Worm (Caenorhabditis elegans) whole organism, L4 larva: ENCODE results near the gene D2023.4.
A peak's percentile ranks its signal among the peaks of the same experiment; 100 is the strongest.

Experiments
- F10B5.3 ChIP-seq: sonication (generic microtip); optimal IDR thresholded peaks from 2 replicates; lab custom pipeline; 2016; ENCODE audit warnings: mild to moderate bottlenecking, missing genetic modification characterization, missing compliant biosample characterization
- F26F4.8 ChIP-seq: fragments of 200-800 bp; sonication (Bioruptor generic); conservative IDR thresholded peaks from 2 replicates; pipeline ENCODE4 v1.3.6; 2022; ENCODE audit warnings: missing genetic modification characterization, missing compliant biosample characterization
- F44E2.7 ChIP-seq: fragments of 200-800 bp; sonication (Bioruptor generic); IDR thresholded peaks from 2 replicates; pipeline ENCODE4 v2.1.2; 2022; ENCODE audit warnings: missing genetic modification characterization, missing compliant biosample characterization
- R02D3.7 ChIP-seq: fragments of 150-350 bp; sonication (generic microtip); optimal IDR thresholded peaks from 3 replicates; lab custom pipeline; 2014; ENCODE audit warnings: missing biosample characterization, missing genetic modification characterization
- Y48G9A.11 ChIP-seq: fragments of 200-800 bp; sonication (Bioruptor generic); IDR thresholded peaks from 2 replicates; pipeline ENCODE4 v1.3.6; 2022; ENCODE audit warnings: missing genetic modification reagents, missing genetic modification characterization, missing compliant biosample characterization
- Y5F2A.4 ChIP-seq: fragments of 200-800 bp; sonication (Bioruptor generic); optimal IDR thresholded peaks from 2 replicates; lab custom pipeline; 2018; ENCODE audit warnings: mild to moderate bottlenecking, missing genetic modification characterization, missing compliant biosample characterization
- ZK546.5 ChIP-seq, 2 experiments: sonication (generic microtip); optimal IDR thresholded peaks; 2 replicates each; lab custom pipeline; 2017; ENCODE audit warnings: missing biosample characterization in 2 of 2, missing genetic modification characterization in 2 of 2
- aha-1 ChIP-seq: fragments of 150-350 bp; peaks from one replicate; lab custom pipeline; 2014; ENCODE audit warnings: missing biosample characterization, missing genetic modification characterization
- attf-4 ChIP-seq: sonication (generic microtip); optimal IDR thresholded peaks from 3 replicates; lab custom pipeline; 2017; ENCODE audit warnings: missing biosample characterization, missing genetic modification characterization
- ceh-62 ChIP-seq: sonication (generic microtip); optimal IDR thresholded peaks from 2 replicates; lab custom pipeline; 2017; ENCODE audit warnings: missing biosample characterization, missing genetic modification characterization
- ctbp-1 ChIP-seq: fragments of 200-800 bp; sonication (Bioruptor generic); IDR thresholded peaks from 2 replicates; pipeline ENCODE4 v1.3.6; 2022; ENCODE audit warnings: missing genetic modification reagents, missing genetic modification characterization, missing compliant biosample characterization
- daf-16 ChIP-seq, 3 experiments: sonication (generic microtip); optimal IDR thresholded peaks; 2 replicates each; lab custom pipeline; 2016 to 2017; ENCODE audit warnings: missing genetic modification characterization in 3 of 3, missing genetic modification reagents in 3 of 3, mild to moderate bottlenecking in 2 of 3, missing compliant biosample characterization in 2 of 3, missing biosample characterization in 1 of 3, moderate library complexity in 1 of 3
- egl-27 ChIP-seq: sonication (generic microtip); optimal IDR thresholded peaks from 3 replicates; lab custom pipeline; 2017; ENCODE audit warnings: missing biosample characterization, missing genetic modification reagents, missing genetic modification characterization
- egl-43 ChIP-seq: fragments of 200-800 bp; sonication (Bioruptor generic); IDR thresholded peaks from 2 replicates; pipeline ENCODE4 v1.3.6; 2022; ENCODE audit warnings: missing genetic modification reagents, missing genetic modification characterization, missing compliant biosample characterization
- hlh-11 ChIP-seq: fragments of 200-800 bp; sonication (Bioruptor generic); optimal IDR thresholded peaks from 2 replicates; lab custom pipeline; 2018; ENCODE audit warnings: mild to moderate bottlenecking, missing genetic modification characterization, missing compliant biosample characterization
- hlh-30 ChIP-seq: sonication (generic microtip); optimal IDR thresholded peaks from 2 replicates; lab custom pipeline; 2017; ENCODE audit warnings: antibody characterized with exemption, mild to moderate bottlenecking, missing genetic modification characterization, missing compliant biosample characterization; ENCODE audit not compliant: insufficient read depth
- hmg-1.1 ChIP-seq: fragments of 200-800 bp; sonication (Bioruptor generic); IDR thresholded peaks from 2 replicates; pipeline ENCODE4 v1.3.6; 2022; ENCODE audit warnings: missing genetic modification reagents, missing genetic modification characterization, missing compliant biosample characterization
- jun-1 ChIP-seq: fragments of 150-350 bp; optimal IDR thresholded peaks from 2 replicates; lab custom pipeline; 2014; ENCODE audit warnings: missing biosample characterization, missing genetic modification reagents, missing genetic modification characterization
- lin-38 ChIP-seq: fragments of 200-800 bp; sonication (Bioruptor generic); IDR thresholded peaks from 2 replicates; pipeline ENCODE4 v1.3.6; 2022; ENCODE audit warnings: missing genetic modification reagents, missing genetic modification characterization, missing compliant biosample characterization
- lin-39 ChIP-seq: fragments of 150-350 bp; optimal IDR thresholded peaks from 2 replicates; lab custom pipeline; 2014; ENCODE audit warnings: missing biosample characterization, missing genetic modification reagents, missing genetic modification characterization
- mdl-1 ChIP-seq, 2 experiments: fragments of 150-350 bp in 1 of 2; sonication (generic microtip) in 1 of 2; optimal IDR thresholded peaks; 2 replicates each; lab custom pipeline; 2014 to 2017; ENCODE audit warnings: missing biosample characterization in 2 of 2, missing genetic modification characterization in 2 of 2
- mxl-3 ChIP-seq: fragments of 200-800 bp; sonication (Bioruptor generic); optimal IDR thresholded peaks from 2 replicates; lab custom pipeline; 2018; ENCODE audit warnings: mild to moderate bottlenecking, missing genetic modification characterization, missing compliant biosample characterization
- nhr-10 ChIP-seq: fragments of 150-350 bp; optimal IDR thresholded peaks from 2 replicates; lab custom pipeline; 2014; ENCODE audit warnings: missing biosample characterization, missing genetic modification characterization
- nhr-11 ChIP-seq: fragments of 150-350 bp; optimal IDR thresholded peaks from 2 replicates; lab custom pipeline; 2014; ENCODE audit warnings: missing biosample characterization, missing genetic modification characterization
- nhr-111 ChIP-seq: fragments of 200-800 bp; sonication (Bioruptor generic); optimal IDR thresholded peaks from 2 replicates; lab custom pipeline; 2018; ENCODE audit warnings: mild to moderate bottlenecking, missing genetic modification characterization, missing compliant biosample characterization
- nhr-237 ChIP-seq: sonication (generic microtip); optimal IDR thresholded peaks from 2 replicates; lab custom pipeline; 2017; ENCODE audit warnings: missing biosample characterization, missing genetic modification characterization
- nhr-41 ChIP-seq: fragments of 200-800 bp; sonication (Bioruptor generic); IDR thresholded peaks from 2 replicates; pipeline ENCODE4 v1.3.6; 2022; ENCODE audit warnings: missing genetic modification reagents, missing genetic modification characterization, missing compliant biosample characterization
- nhr-48 ChIP-seq: sonication (generic microtip); optimal IDR thresholded peaks from 2 replicates; lab custom pipeline; 2016; ENCODE audit warnings: mild to moderate bottlenecking, missing genetic modification characterization, missing compliant biosample characterization
- nhr-77 ChIP-seq: fragments of 150-350 bp; optimal IDR thresholded peaks from 2 replicates; lab custom pipeline; 2014; ENCODE audit warnings: missing biosample characterization, missing genetic modification characterization
- rbr-2 ChIP-seq: sonication (generic microtip); optimal IDR thresholded peaks from 2 replicates; lab custom pipeline; 2016; ENCODE audit warnings: missing genotype, missing genetic modification characterization, missing compliant biosample characterization
- saeg-2 ChIP-seq: fragments of 200-800 bp; sonication (Bioruptor generic); IDR thresholded peaks from 2 replicates; pipeline ENCODE4 v1.3.6; 2022; ENCODE audit warnings: missing genetic modification reagents, missing genetic modification characterization, missing compliant biosample characterization
- spr-3 ChIP-seq: fragments of 200-800 bp; sonication (Bioruptor generic); optimal IDR thresholded peaks from 2 replicates; lab custom pipeline; 2018; ENCODE audit warnings: mild to moderate bottlenecking, missing genetic modification characterization, missing compliant biosample characterization
- unc-39 ChIP-seq: sonication (generic microtip); optimal IDR thresholded peaks from 2 replicates; lab custom pipeline; 2017; ENCODE audit warnings: missing biosample characterization, missing genetic modification characterization
- unc-62 ChIP-seq, 3 experiments: fragments of 150-350 bp in 1 of 3; sonication (generic microtip); optimal IDR thresholded peaks in 2 of 3; peaks in 1 of 3; 1 replicate in 1 of 3; 2 replicates in 2 of 3; lab custom pipeline; 2014 to 2017; ENCODE audit warnings: missing biosample characterization in 3 of 3, missing genetic modification characterization in 3 of 3, missing genetic modification reagents in 3 of 3, missing genotype in 1 of 3
- vab-7 ChIP-seq: fragments of 200-800 bp; sonication (Bioruptor generic); IDR thresholded peaks from 2 replicates; pipeline ENCODE4 v1.3.6; 2022; ENCODE audit warnings: missing genetic modification reagents, missing genetic modification characterization, missing compliant biosample characterization
- ztf-11 ChIP-seq: fragments of 150-350 bp; optimal IDR thresholded peaks from 2 replicates; lab custom pipeline; 2014; ENCODE audit warnings: missing biosample characterization, missing genetic modification characterization

D2023.4 gene

DNA sequence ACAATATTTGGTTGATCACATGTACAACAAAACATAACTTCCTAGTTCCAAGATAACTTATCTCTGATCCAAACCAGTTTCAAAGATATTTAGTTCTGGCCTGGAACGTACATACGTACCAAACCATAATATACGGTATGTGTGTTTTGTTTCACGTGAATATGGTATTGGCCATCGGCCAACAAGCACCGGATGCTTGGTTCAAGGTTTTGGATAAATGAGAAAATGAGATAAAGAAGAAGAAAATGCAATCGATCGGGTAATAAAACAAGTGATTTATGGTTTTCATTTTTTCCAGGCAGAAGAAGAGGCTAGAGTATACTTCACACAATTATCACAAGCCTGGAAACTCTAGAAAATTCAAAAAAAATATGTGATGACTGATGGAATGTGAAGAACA lies 30.2 kb downstream of the D2023.4 start:
- TF ChIP-seq unc-62 (GFP tag; optimal IDR thresholded peaks at IDR 0.05 in 1 of 2; lab: Kevin White, UChicago) (no peak), unc-62 (tag; optimal IDR thresholded peaks at IDR 0.05; lab: Kevin White, UChicago) (no peak), hlh-11 (tag; lab: Kevin White, UChicago) (peak; percentile 7), hlh-30 (tag; lab: Kevin White, UChicago) (peak; percentile 36), saeg-2 (GFP tag; lab: Robert Waterston, UW) (no peak), F44E2.7 (no peak), ZK546.5 (tag; optimal IDR thresholded peaks at IDR 0.05; lab: Kevin White, UChicago) (no peak), Y5F2A.4 (GFP tag; lab: Kevin White, UChicago) (no peak)
- TF ChIP-seq, all 104 proteins: peak for 2

- TF ChIP-seq lin-39 (tag; lab: Kevin White, UChicago): no peak
- no peak for TF ChIP-seq egl-27 (tag; lab: Kevin White, UChicago)
- TF ChIP-seq nhr-48 (tag; lab: Kevin White, UChicago): peak; percentile 80
- peak in 1 of 2 experiments; percentile 76 for TF ChIP-seq unc-62 (GFP tag; optimal IDR thresholded peaks at IDR 0.05 in 1 of 2; lab: Kevin White, UChicago)
- TF ChIP-seq unc-62 (tag; optimal IDR thresholded peaks at IDR 0.05; lab: Kevin White, UChicago): no peak
- peak; percentile 18 to 42 for TF ChIP-seq mdl-1 (tag; optimal IDR thresholded peaks at IDR 0.05; lab: Kevin White, UChicago)
- peak; percentile 25 for TF ChIP-seq aha-1
- TF ChIP-seq hlh-11 (tag; lab: Kevin White, UChicago): peak; percentile 16
Observed at ce11 chrV:11794172-11794571, 31.4 kb downstream of the D2023.4 start.

- TF ChIP-seq rbr-2 (tag; lab: Kevin White, UChicago) (no peak), hlh-11 (tag; lab: Kevin White, UChicago) (no peak), aha-1 (peak; percentile 11), Y48G9A.11 (GFP tag; lab: Robert Waterston, UW) (no peak), unc-62 (GFP tag; optimal IDR thresholded peaks at IDR 0.05 in 1 of 2; lab: Kevin White, UChicago) (peak in 1 of 2 experiments; percentile 97), unc-62 (tag; optimal IDR thresholded peaks at IDR 0.05; lab: Kevin White, UChicago) (no peak), ceh-62 (tag; lab: Kevin White, UChicago) (no peak), egl-43 (GFP tag; lab: Robert Waterston, UW) (no peak)
- TF ChIP-seq, all 104 proteins: peak for 2
Observed at ce11 chrV:11789474-11789873, 36.1 kb downstream of the D2023.4 start, which contains the start of gene D2023.1. D2023.1 (plus strand) TSS chrV:11789550.

- TF ChIP-seq lin-38: 0 out of 2 replicates have a peak, but pooled peaks have one; percentile 17
- no peak for TF ChIP-seq unc-39 (tag; lab: Kevin White, UChicago)
Observed at ce11 chrV:11787742-11788238, 37.8 kb downstream of the D2023.4 start, which contains the start of gene F55A11.8. F55A11.8 (plus strand) TSS chrV:11788188.

DNA sequence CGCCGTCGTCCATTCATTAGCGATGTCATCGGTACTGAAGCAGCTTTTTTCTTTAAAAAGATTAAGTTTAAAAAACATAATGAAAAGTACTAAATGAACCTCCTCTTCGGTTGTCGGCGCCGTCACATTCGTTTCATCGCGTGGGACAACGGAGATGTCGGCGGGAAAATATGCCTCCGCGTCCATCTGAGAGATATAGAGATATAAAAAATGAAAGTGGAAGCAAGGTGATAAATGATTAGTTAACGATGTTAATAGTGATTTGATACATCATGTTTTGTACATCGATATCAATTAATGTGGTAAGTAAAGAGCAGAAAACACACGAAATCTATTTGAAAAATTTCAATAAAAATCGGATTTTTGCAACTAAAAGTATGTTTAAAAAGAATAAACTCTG lies 38.3 kb downstream of the D2023.4 start, which contains the start of gene F55A11.7:
F55A11.7 (minus strand) TSS at position 186 of the 400 bp plus-strand sequence.
- TF ChIP-seq daf-16 (GFP tag; optimal IDR thresholded peaks at IDR 0.05; lab: Kevin White, UChicago): no peak
- TF ChIP-seq daf-16 (tag; optimal IDR thresholded peaks at IDR 0.05; lab: Kevin White, UChicago): no peak
- no peak for TF ChIP-seq nhr-111 (GFP tag; lab: Kevin White, UChicago)
- TF ChIP-seq spr-3 (GFP tag; lab: Kevin White, UChicago): no peak
- TF ChIP-seq attf-4 (tag; lab: Kevin White, UChicago): no peak
- TF ChIP-seq ctbp-1 (GFP tag; lab: Robert Waterston, UW): no peak
- no peak for TF ChIP-seq R02D3.7 (tag; lab: Kevin White, UChicago)
- no peak for TF ChIP-seq F26F4.8
- TF ChIP-seq ztf-11 (tag; lab: Kevin White, UChicago): no peak

DNA sequence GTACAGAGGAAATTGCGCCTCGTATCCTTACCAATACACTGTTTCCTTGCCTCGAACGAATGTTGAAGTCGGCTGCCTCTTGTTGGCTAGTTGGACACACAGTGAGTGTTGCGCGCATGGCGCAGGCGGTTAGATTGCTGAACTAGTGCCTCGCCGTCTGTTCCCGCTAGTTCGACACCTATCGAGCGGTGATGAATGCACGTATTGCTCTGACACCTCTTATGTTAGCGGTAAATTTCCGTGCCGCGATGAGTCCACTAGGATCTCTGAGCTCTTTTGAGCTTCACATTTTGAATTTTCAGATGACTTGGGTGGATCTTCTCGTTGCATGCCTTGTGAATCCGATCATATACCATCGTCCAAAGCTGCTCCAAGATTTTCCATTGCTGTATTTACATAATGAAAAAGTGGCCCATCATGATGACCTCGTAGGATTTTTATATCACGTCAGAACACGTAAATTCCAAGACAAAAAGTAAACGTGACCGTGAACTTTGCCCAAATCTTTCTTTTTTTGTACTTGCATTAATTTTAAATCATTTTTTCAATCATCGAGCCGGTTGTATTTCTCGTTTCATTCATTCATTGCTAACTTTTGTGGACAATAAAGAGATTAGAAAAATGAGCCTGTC lies 42.6 kb downstream of the D2023.4 start, which contains the start of gene F55A11.11:
F55A11.11 (plus strand) TSS at position 341 of the 632 bp plus-strand sequence.
- TF ChIP-seq Y5F2A.4 (GFP tag; lab: Kevin White, UChicago) (peak; percentile 93), F10B5.3 (peak; percentile 76), vab-7 (GFP tag; lab: Robert Waterston, UW) (peak; percentile 96), nhr-10 (tag; lab: Kevin White, UChicago) (no peak), nhr-77 (tag; lab: Kevin White, UChicago) (peak; percentile 12), Y48G9A.11 (GFP tag; lab: Robert Waterston, UW) (peak; percentile 91), saeg-2 (GFP tag; lab: Robert Waterston, UW) (peak; percentile 91), hmg-1.1 (GFP tag; lab: Robert Waterston, UW) (peak; percentile 92), mxl-3 (GFP tag; lab: Kevin White, UChicago) (peak; percentile 87), jun-1 (peak; percentile 14), nhr-11 (tag; lab: Kevin White, UChicago) (peak; percentile 58), nhr-237 (tag; lab: Kevin White, UChicago) (no peak), nhr-41 (peak; percentile 97), unc-62 (GFP tag; optimal IDR thresholded peaks at IDR 0.05 in 1 of 2; lab: Kevin White, UChicago) (peak in 1 of 2 experiments; percentile 95), unc-62 (tag; optimal IDR thresholded peaks at IDR 0.05; lab: Kevin White, UChicago) (no peak), R02D3.7 (tag; lab: Kevin White, UChicago) (peak; percentile 38), egl-43 (GFP tag; lab: Robert Waterston, UW) (peak; percentile 99), egl-27 (tag; lab: Kevin White, UChicago) (no peak), ceh-62 (tag; lab: Kevin White, UChicago) (no peak)
